Fruit fly (Drosophila melanogaster) whole organism: ENCODE results near the gene Ist1.
A peak's percentile ranks its signal among the peaks of the same experiment; 100 is the strongest.

Source experiments
- Dll ChIP-seq: fragments of >200 bp; optimal IDR thresholded peaks from 2 replicates; lab custom pipeline; 2017
- EcR ChIP-seq, 2 experiments: fragments of >200 bp; optimal IDR thresholded peaks; 2 replicates each; lab custom pipeline; 2017; ENCODE audit warnings: missing biosample characterization in 2 of 2, missing genetic modification characterization in 2 of 2, missing genetic modification reagents in 2 of 2
- pan ChIP-seq: fragments of >200 bp; optimal IDR thresholded peaks from 2 replicates; lab custom pipeline; 2017

DNA sequence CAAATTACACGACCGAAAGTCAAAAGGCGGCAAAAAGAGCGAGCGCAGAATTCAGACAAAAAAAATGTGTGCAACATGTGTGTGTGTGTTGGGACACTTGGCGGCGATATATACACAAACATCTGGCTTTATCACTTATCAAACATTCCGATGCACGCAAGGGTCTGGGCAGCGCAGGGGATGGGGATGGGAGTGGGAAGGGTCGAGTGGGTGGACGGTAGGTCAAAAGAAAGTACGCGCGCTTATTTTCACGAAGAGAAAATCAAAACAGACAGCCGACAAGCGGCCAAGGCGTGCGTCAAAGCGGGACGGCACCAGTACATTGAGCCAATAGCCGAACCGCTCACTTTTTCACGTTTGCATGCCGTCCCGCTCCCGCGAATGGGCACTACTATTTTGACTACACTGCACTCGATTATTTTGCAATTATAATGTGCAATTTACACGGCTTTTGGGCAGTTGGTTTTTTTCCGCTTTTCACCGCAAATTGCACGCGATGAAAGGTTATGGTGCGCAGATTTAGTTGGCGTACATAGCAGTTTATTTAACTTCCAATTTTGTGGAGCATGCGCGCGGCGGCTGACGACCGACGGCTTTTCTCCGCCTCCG, 14.1 kb downstream of the Ist1 start:
- TF ChIP-seq pan (lab: Kevin White, UChicago) (no peak), EcR (GFP tag; optimal IDR thresholded peaks at IDR 0.05; lab: Kevin White, UChicago) (no peak), Dll (lab: Kevin White, UChicago) (peak; percentile 49)
